Worm (Caenorhabditis elegans): ENCODE results near the gene C50E3.13.

ce11 chrV:7639356-7639755 is 15.3 kb upstream of the C50E3.13 start:
- TF ChIP-seq med-1 (GFP tag; optimal IDR thresholded peaks at IDR 0.05; ENCODE audit: insufficient read depth) (no peak), tab-1 (GFP tag; IDR thresholded peaks at IDR 0.05) (no peak), klf-2 (GFP tag; conservative IDR thresholded peaks at IDR 0.05) (no peak), ztf-23 (GFP tag; IDR thresholded peaks at IDR 0.05) (no peak)

Data from whole organism, midembryonic.